Fruit fly (Drosophila melanogaster) whole organism: ENCODE measurements around the gene CG5639.

Experiments used
- CG8478 ChIP-seq: fragments of >200 bp; optimal IDR thresholded peaks from 2 replicates; lab custom pipeline; 2018; ENCODE audit warnings: inconsistent platforms
- psq ChIP-seq: fragments of >200 bp; optimal IDR thresholded peaks from 2 replicates; lab custom pipeline; 2017

dm6 chr3R:27608536-27608935 lies 12.6 kb upstream of the CG5639 start:
- TF ChIP-seq CG8478 (lab: Kevin White, UChicago): no peak
- no peak for TF ChIP-seq psq (lab: Kevin White, UChicago)
